Worm (Caenorhabditis elegans): Measurements from ENCODE around the gene dmsr-16.

- TF ChIP-seq lir-1 (GFP tag; conservative IDR thresholded peaks at IDR 0.05) (no peak), K11D2.4 (GFP tag; IDR thresholded peaks at IDR 0.05) (no peak), ekl-4 (GFP tag; IDR thresholded peaks at IDR 0.05) (no peak), bed-2 (GFP tag; IDR thresholded peaks at IDR 0.05) (no peak), chd-7 (tag; optimal IDR thresholded peaks at IDR 0.05) (no peak)
Measured at ce11 chrV:6767576-6767975, 41.3 kb downstream of the dmsr-16 start.

All from whole organism, young adult.